Worm (Caenorhabditis elegans): Measurements from ENCODE around the gene srw-1.
"Not testable (repeated sequence)": the region's sequence is repeated elsewhere in the genome, so short reads cannot be mapped to it uniquely, and the experiment has no call there.

srw-1 gene

ce11 chrV:15191971-15192370 is 6.1 kb upstream of the srw-1 start:
- TF ChIP-seq nhr-129 (tag; optimal IDR thresholded peaks at IDR 0.05) (no peak), F13H6.1 (tag; optimal IDR thresholded peaks at IDR 0.05) (no peak), ztf-4 (tag; optimal IDR thresholded peaks at IDR 0.05) (no peak)

DNA sequence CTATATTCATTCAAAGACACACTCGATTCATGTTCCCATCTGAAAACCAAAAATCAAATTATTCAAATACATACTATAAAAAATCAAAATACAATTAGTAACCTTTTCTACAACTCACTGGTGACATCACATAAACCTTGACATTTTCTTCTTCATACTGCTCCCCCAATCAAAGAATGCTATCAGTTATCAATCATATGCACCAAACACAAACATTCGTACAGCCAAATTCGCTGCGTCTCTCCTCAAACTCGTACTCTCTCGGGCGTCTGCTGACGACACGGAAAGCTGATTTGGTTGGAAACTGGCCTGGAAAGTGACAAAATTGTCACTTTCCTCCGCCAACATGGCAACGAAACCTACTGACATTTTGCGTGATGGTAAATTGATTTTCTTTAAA is 5.7 kb upstream of the srw-1 start, which contains the start of gene plc-2:
plc-2 (plus strand) TSS at position 196 of the 400 bp plus-strand sequence.
- no peak for TF ChIP-seq lsy-2 (tag; optimal IDR thresholded peaks at IDR 0.05)
- peak; percentile 18 for TF ChIP-seq crh-2 (tag; optimal IDR thresholded peaks at IDR 0.05)
- TF ChIP-seq fos-1 (tag; optimal IDR thresholded peaks at IDR 0.05): peak; percentile 76
- TF ChIP-seq dmd-4 (tag; optimal IDR thresholded peaks at IDR 0.05): no peak
- no peak for TF ChIP-seq nhr-129 (tag; optimal IDR thresholded peaks at IDR 0.05)

DNA sequence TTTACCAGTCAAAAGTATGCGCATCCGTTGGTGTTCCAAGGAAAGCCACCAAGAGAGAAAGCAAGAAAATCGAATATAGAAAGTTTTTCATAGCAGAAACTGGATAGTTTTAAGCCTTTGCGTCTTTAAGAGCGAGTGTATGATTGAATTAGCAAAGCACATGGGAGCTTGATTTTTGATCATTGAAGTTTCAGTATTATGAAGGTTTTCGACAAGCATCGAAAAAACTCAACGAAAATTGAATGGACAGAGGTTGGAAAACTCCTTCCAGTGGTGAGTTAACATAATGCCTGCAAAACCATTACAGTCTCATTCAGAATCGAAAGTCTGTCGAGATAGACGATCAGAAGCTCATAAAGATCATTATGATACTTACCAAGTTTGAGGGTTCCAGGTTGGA is 4.1 kb upstream of the srw-1 start, which contains the start of gene Y75B12B.13:
Y75B12B.13 (minus strand) TSS at position 101 of the 400 bp plus-strand sequence.
- TF ChIP-seq sma-3 (GFP tag; optimal IDR thresholded peaks at IDR 0.05) (no peak), zag-1 (tag; optimal IDR thresholded peaks at IDR 0.05) (no peak), gmeb-1 (tag; optimal IDR thresholded peaks at IDR 0.05) (no peak), F13H6.1 (tag; optimal IDR thresholded peaks at IDR 0.05) (no peak), sma-9 (GFP tag; optimal IDR thresholded peaks at IDR 0.05) (no peak), sma-9 (tag; optimal IDR thresholded peaks at IDR 0.05) (no peak), elt-3 (tag; optimal IDR thresholded peaks at IDR 0.05) (no peak)

DNA sequence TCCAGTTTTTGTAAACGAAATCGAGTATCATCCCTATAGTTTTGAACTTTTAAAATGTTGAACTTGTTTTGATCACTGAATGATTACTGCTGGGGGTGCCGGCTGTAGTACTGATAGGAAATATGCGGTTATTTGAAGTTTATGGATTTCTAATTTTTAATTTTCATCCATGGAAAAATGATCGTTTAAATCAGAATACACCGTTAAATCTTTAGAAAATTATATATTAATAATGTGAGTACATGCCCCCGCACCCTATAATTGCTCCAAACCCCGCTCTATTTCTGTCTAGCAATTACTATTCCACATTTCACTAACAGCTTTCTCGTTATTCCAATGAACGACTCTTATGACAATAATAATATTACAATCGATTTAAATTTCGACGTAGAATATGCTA is 1.7 kb downstream of the srw-1 start, which contains the start of gene Y75B12B.10:
Y75B12B.10 (plus strand) TSS at position 301 of the 400 bp plus-strand sequence.
- TF ChIP-seq ztf-4 (tag; optimal IDR thresholded peaks at IDR 0.05) (no peak), lsy-2 (tag; optimal IDR thresholded peaks at IDR 0.05) (no peak), skn-1 (tag; optimal IDR thresholded peaks at IDR 0.05) (no peak), nhr-21 (tag; optimal IDR thresholded peaks at IDR 0.05) (no peak)

DNA sequence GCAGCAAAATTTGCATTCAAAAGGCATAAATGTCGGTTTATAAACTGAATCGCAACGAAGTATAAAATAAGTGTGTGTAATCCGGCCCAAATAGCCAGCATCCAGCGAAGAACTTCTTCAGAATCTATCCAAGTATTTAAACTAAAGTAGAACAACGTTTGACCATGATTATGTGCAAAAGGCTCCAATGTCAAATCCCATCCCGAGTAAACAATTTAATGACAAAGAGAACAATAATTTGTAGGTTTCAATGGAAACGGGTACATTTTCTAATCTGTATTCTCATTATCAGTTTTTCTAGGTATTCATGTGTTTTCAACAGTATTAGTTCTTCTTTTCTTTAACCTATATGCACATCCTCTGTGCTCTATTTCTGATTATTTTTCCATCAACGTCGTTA is 9.6 kb downstream of the srw-1 start, which contains the start of gene C41G6.12:
C41G6.12 (minus strand) TSS at position 101 of the 400 bp plus-strand sequence.
- not testable (repeated sequence) for TF ChIP-seq gmeb-1, mab-5, aly-2 (tag; optimal IDR thresholded peaks at IDR 0.05)

DNA sequence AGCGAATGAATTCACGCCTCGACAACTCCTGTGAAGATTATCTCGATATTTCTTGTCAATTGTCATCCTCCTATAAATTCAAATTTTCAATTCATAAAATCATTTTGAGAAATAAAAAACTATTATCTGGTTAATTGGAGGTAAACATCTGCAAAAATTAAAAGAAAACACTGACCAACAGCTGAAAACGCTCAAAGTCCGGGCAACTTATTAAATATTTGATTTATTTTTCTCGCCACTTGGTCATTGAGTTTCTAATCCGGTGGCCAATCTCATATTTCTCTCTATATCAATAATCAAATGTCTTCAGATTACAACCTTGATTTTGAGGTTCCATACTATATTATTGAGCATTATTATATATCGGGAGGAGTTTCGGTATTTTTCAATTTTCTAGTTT is 13.8 kb downstream of the srw-1 start, which contains the start of gene sri-24:
sri-24 (plus strand) TSS at position 301 of the 400 bp plus-strand sequence.
- not testable (repeated sequence) for TF ChIP-seq mab-5, egl-27, nhr-23 (tag; optimal IDR thresholded peaks at IDR 0.05)

ce11 chrV:15215175-15215574 is 17.1 kb downstream of the srw-1 start, which contains the start of gene sri-26:
TSS of gene sri-26 (plus strand) at chrV:15215475.
- TF ChIP-seq nhr-12 (tag; optimal IDR thresholded peaks at IDR 0.05); mbf-1 (tag; optimal IDR thresholded peaks at IDR 0.05); ama-1 (optimal IDR thresholded peaks at IDR 0.05): not testable (repeated sequence)

- TF ChIP-seq nhr-21 (tag; optimal IDR thresholded peaks at IDR 0.05) (no peak), skn-1 (tag; optimal IDR thresholded peaks at IDR 0.05) (no peak), alr-1 (tag; optimal IDR thresholded peaks at IDR 0.05) (no peak), peb-1 (tag; optimal IDR thresholded peaks at IDR 0.05) (no peak), snpc-4 (tag; optimal IDR thresholded peaks at IDR 0.05) (no peak), ztf-4 (tag; optimal IDR thresholded peaks at IDR 0.05) (no peak), dmd-4 (tag; optimal IDR thresholded peaks at IDR 0.05) (no peak)
Observed at ce11 chrV:15216705-15217104, 18.6 kb downstream of the srw-1 start, which contains the start of gene sri-25. TSS of gene sri-25 (plus strand) at chrV:15217005.

DNA sequence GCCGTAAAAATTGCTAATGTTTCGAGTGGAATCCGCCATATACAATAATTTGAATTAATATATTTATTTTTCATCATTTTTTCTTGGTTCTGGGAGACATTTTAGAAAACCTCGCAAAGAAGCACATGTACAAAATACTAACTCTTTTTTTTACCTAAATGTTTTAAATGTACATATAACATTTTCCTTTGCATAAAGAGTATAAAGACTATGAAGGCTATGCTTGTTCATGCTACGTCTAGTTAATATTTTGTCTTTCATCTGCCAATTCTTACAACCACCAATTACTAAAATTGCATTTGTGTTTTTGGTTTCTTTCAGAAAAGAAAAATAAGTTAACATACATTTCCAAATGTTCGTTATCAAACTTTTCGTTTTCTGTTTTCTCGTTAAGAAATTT is 23.3 kb downstream of the srw-1 start, which contains the start of gene irld-25:
irld-25 (plus strand) TSS at position 301 of the 400 bp plus-strand sequence.
- TF ChIP-seq sem-4 (tag; optimal IDR thresholded peaks at IDR 0.05) (no peak), sma-9 (GFP tag; optimal IDR thresholded peaks at IDR 0.05) (no peak), sma-9 (tag; optimal IDR thresholded peaks at IDR 0.05) (no peak), mab-5 (tag; optimal IDR thresholded peaks at IDR 0.05) (no peak), snpc-4 (tag; optimal IDR thresholded peaks at IDR 0.05) (no peak), egl-27 (tag; optimal IDR thresholded peaks at IDR 0.05) (no peak), skn-1 (tag; optimal IDR thresholded peaks at IDR 0.05) (no peak), ceh-82 (tag; optimal IDR thresholded peaks at IDR 0.05) (no peak)

All from whole organism, L2 larva.